Fruit fly (Drosophila melanogaster): ENCODE measurements around the gene Usp47.
A peak's percentile ranks its signal among the peaks of the same experiment; 100 is the strongest.

Usp47 gene

DNA sequence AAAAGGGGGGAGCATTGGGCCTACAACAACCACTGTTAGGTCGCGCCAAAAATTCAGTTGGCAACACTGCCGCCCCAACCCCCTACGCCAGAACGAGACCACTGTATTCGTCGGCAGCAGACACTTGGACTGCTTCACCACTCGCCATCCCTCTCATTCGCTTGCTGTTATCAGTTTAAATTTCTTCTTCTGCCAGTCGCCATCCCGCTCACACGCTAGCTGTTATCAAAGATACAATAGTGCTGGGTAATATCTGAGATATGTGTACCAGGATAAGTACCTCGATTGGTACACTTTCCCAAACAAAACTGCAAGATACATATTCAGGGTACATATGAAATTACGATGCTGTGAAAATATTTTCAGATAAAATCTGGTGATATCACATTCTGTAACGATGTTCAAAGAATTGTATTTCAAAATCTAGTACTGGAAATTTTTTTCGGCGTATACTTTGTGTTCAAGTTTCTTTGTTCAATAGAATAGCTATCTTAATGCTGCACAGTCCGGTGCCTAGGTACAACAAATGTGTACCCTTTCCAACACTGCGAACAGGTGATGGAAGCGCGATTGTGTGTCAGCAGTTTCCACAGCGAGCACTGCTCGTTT, 18.1 kb downstream of the Usp47 start (continued):
- TF ChIP-seq CG10631 (GFP tag; optimal IDR thresholded peaks at IDR 0.05) (peak; percentile 86), CG10669 (GFP tag; optimal IDR thresholded peaks at IDR 0.05) (no peak), vri (GFP tag; optimal IDR thresholded peaks at IDR 0.05) (peak; percentile 72), svp (GFP tag) (peak; percentile 93), acj6 (GFP tag; optimal IDR thresholded peaks at IDR 0.05) (peak; percentile 89), Ets21C (GFP tag; optimal IDR thresholded peaks at IDR 0.05) (no peak), CG6792 (GFP tag; optimal IDR thresholded peaks at IDR 0.05) (peak; percentile 85), CG9139 (GFP tag; optimal IDR thresholded peaks at IDR 0.05) (no peak), CG11902 (GFP tag; optimal IDR thresholded peaks at IDR 0.05) (peak; percentile 68), eg (GFP tag; IDR thresholded peaks at IDR 0.05) (peak; percentile 73), Sox15 (GFP tag; optimal IDR thresholded peaks at IDR 0.05) (peak; percentile 63), pdm3 (GFP tag; optimal IDR thresholded peaks at IDR 0.05) (no peak), CG6808 (GFP tag; optimal IDR thresholded peaks at IDR 0.05) (no peak), CG6276 (GFP tag; optimal IDR thresholded peaks at IDR 0.05) (no peak), achi (GFP tag; optimal IDR thresholded peaks at IDR 0.05) (peak; percentile 88), CG32006 (GFP tag; optimal IDR thresholded peaks at IDR 0.05) (peak; percentile 90), fkh (GFP tag; optimal IDR thresholded peaks at IDR 0.05) (peak; percentile 47)

DNA sequence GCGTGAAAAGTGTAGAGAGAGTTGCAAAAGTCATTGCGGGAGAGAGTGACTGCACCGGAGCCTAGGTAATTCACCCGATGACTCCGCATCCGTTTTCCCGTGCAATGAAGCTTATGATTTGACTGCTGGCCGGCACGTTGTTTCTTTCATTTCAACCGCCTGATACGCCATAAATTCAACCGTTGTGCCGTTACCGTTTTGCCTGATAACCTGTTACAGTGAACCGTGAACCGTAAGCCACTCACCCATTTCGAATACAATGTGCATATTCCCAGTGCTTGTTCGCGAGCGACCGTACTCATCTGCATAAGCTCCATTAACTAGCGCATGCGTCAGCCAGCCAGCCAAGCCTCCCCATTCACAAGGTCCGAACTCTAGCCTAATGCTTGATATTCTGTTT, 22.0 kb downstream of the Usp47 start:
- TF ChIP-seq svp (GFP tag) (peak; percentile 98), Ets21C (GFP tag; optimal IDR thresholded peaks at IDR 0.05) (no peak)

DNA sequence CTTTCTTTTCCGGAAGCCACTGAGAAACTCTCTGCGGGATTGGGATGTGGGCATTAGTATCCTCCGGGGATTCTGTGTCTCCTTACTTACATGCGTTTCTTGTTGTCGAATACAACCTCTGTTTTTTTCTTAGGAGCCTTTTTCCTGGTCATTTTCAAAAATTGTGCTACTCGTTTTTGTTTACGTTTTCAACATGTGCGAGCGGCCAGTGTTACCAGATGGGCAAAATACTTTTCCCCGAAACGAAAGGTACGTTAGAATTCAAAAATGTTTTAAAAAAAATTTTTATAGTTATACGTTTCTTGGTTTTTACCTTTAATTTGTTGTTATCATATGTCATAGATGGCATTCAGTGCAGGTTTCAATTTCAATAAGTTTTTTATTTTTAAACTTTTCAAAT, 24.3 kb downstream of the Usp47 start, which contains the start of gene vito:
Gene vito (minus strand): TSS at position 220 of the 400 bp plus-strand sequence.
- no peak for TF ChIP-seq ss (GFP tag; optimal IDR thresholded peaks at IDR 0.05)
- TF ChIP-seq vri (GFP tag; optimal IDR thresholded peaks at IDR 0.05), result no peak
- TF ChIP-seq CG7368 (GFP tag; optimal IDR thresholded peaks at IDR 0.05), result no peak
- TF ChIP-seq acj6 (GFP tag; optimal IDR thresholded peaks at IDR 0.05), result no peak
- TF ChIP-seq OdsH (GFP tag; optimal IDR thresholded peaks at IDR 0.05), result no peak
- no peak for TF ChIP-seq fd59A (GFP tag; optimal IDR thresholded peaks at IDR 0.05)
- TF ChIP-seq net (GFP tag; optimal IDR thresholded peaks at IDR 0.05), result no peak
- TF ChIP-seq lz (GFP tag; optimal IDR thresholded peaks at IDR 0.05), result no peak
- no peak for TF ChIP-seq CG6792 (GFP tag; optimal IDR thresholded peaks at IDR 0.05)
- no peak for TF ChIP-seq CG10669 (GFP tag; optimal IDR thresholded peaks at IDR 0.05)
- no peak for TF ChIP-seq CG16779 (tag; optimal IDR thresholded peaks at IDR 0.05)
- no peak for TF ChIP-seq Sox102F (GFP tag; optimal IDR thresholded peaks at IDR 0.05)
- no peak for TF ChIP-seq cyc (GFP tag; optimal IDR thresholded peaks at IDR 0.05)
- no peak for TF ChIP-seq CG8319 (GFP tag; optimal IDR thresholded peaks at IDR 0.05)
- no peak for TF ChIP-seq dac (GFP tag; optimal IDR thresholded peaks at IDR 0.05)
- TF ChIP-seq Eip78C (GFP tag), result no peak
- no peak for TF ChIP-seq CG15336 (GFP tag; IDR thresholded peaks at IDR 0.05)
- TF ChIP-seq CG34406 (GFP tag; optimal IDR thresholded peaks at IDR 0.05), result no peak
- no peak for TF ChIP-seq Sox15 (GFP tag; optimal IDR thresholded peaks at IDR 0.05)

DNA sequence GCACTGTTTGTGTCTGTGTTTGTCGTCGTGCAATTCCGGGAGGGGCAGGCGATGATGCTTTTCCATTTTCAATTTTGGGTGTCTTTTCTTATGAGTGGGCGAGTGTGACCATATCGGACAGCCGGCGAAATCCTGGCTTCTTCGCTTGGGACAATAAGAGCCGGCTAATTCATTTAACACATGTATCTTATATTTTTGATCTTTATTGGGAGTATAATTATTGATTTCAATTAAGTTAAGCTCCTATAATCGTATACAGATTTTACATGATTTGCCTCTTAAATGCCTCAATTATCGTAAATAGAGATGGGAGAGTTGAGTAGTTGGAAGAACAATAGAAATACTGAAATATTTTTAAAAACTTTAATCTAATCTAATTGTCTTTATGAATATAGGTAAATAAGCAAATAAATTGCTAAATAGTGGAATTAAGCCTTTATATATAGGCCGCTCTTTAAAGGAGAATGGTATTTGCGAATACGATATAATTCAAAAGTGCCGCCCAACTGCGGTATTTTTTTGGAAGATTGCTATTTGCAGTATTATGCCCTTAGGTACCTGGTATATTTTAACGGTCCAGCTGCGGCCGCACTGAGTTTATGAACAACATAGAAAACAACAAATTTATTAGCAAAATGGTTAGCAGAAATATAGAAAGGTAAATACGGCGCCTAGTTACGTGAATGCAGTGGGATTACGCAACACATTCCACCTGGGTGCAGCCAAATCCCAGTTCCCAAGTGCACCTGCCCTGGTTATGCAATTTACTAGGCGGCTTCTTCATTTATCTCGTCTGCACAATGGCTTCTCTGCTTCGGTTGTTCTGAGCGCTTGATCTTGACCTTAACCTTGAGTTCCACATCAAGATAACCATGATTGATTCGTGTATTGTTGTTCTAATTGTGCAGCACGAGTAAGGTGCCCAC, 27.0 kb downstream of the Usp47 start, which contains the start of the genes Myt1, PGRP-LD and Pmi:
Gene Myt1 (minus strand): TSS at position 116 of the 926 bp plus-strand sequence.
Gene PGRP-LD (plus strand): TSS at position 576 of the 926 bp plus-strand sequence.
Gene Pmi (plus strand): TSS at position 576 of the 926 bp plus-strand sequence.
- TF ChIP-seq Ets96B (tag; optimal IDR thresholded peaks at IDR 0.05) (no peak), CG31627 (GFP tag; optimal IDR thresholded peaks at IDR 0.05) (no peak), CG6276 (GFP tag; optimal IDR thresholded peaks at IDR 0.05) (no peak), CG6163 (GFP tag; IDR thresholded peaks at IDR 0.05) (no peak), salr (GFP tag; optimal IDR thresholded peaks at IDR 0.05) (no peak), Hr39 (GFP tag; optimal IDR thresholded peaks at IDR 0.05) (no peak), svp (GFP tag) (peak; percentile 86), Sox102F (GFP tag; optimal IDR thresholded peaks at IDR 0.05) (no peak), vri (GFP tag; optimal IDR thresholded peaks at IDR 0.05) (peak; percentile 53), CG11902 (GFP tag; optimal IDR thresholded peaks at IDR 0.05) (no peak), Smox (GFP tag; optimal IDR thresholded peaks at IDR 0.05) (no peak), Sox14 (GFP tag; optimal IDR thresholded peaks at IDR 0.05) (peak; percentile 75), dac (GFP tag; optimal IDR thresholded peaks at IDR 0.05) (no peak), achi (GFP tag; optimal IDR thresholded peaks at IDR 0.05) (no peak), CG8319 (GFP tag; optimal IDR thresholded peaks at IDR 0.05) (no peak), CG8119 (GFP tag; IDR thresholded peaks at IDR 0.05) (no peak), CG1621 (tag; optimal IDR thresholded peaks at IDR 0.05) (no peak), Blimp-1 (GFP tag; optimal IDR thresholded peaks at IDR 0.05) (no peak), Eip75B (GFP tag; optimal IDR thresholded peaks at IDR 0.05) (no peak), OdsH (GFP tag; optimal IDR thresholded peaks at IDR 0.05) (no peak), Hr4 (GFP tag; optimal IDR thresholded peaks at IDR 0.05) (no peak)

All from whole organism, prepupa.